Worm (Caenorhabditis elegans) whole organism, young adult: Measurements from ENCODE around the gene ZK899.3.

Experiments
- B0035.1 ChIP-seq: sonication (generic microtip); optimal IDR thresholded peaks from 2 replicates; lab custom pipeline; 2016; ENCODE audit warnings: missing genetic modification characterization, mild to moderate bottlenecking, missing compliant biosample characterization, missing genotype, missing genetic modification reagents
- B0261.1 ChIP-seq: sonication (generic microtip); optimal IDR thresholded peaks from 2 replicates; lab custom pipeline; 2016; ENCODE audit warnings: mild to moderate bottlenecking, missing genetic modification characterization, moderate library complexity, missing compliant biosample characterization
- F22D6.2 ChIP-seq: sonication (generic microtip); optimal IDR thresholded peaks from 2 replicates; lab custom pipeline; 2016; ENCODE audit warnings: mild to moderate bottlenecking, missing genetic modification characterization, missing compliant biosample characterization
- K11D2.4 ChIP-seq: fragments of 200-800 bp; sonication (Bioruptor generic); IDR thresholded peaks from 2 replicates; pipeline ENCODE4 v1.3.6; 2022; ENCODE audit warnings: missing genetic modification reagents, missing genetic modification characterization, missing compliant biosample characterization
- K12H6.12 ChIP-seq: fragments of 200-800 bp; sonication (Bioruptor generic); optimal IDR thresholded peaks from 2 replicates; lab custom pipeline; 2018; ENCODE audit warnings: mild to moderate bottlenecking, missing genetic modification characterization, missing compliant biosample characterization
- T07F8.4 ChIP-seq: sonication (generic microtip); optimal IDR thresholded peaks from 2 replicates; lab custom pipeline; 2016; ENCODE audit warnings: mild to moderate bottlenecking, missing genetic modification characterization, moderate library complexity, missing compliant biosample characterization
- Y53F4B.3 ChIP-seq: fragments of 200-800 bp; sonication (Bioruptor generic); IDR thresholded peaks from 2 replicates; pipeline ENCODE4 v1.3.6; 2022; ENCODE audit warnings: missing genetic modification reagents, missing genetic modification characterization, missing compliant biosample characterization
- Y67H2A.10 ChIP-seq: fragments of 200-800 bp; sonication (Bioruptor generic); conservative IDR thresholded peaks from 2 replicates; pipeline ENCODE4 v1.3.6; 2022; ENCODE audit warnings: missing genetic modification reagents, missing genetic modification characterization, missing compliant biosample characterization
- Y95B8A.8 ChIP-seq: fragments of 200-800 bp; sonication (Bioruptor generic); IDR thresholded peaks from 2 replicates; pipeline ENCODE4 v1.3.6; 2022; ENCODE audit warnings: missing genetic modification reagents, missing genetic modification characterization, missing compliant biosample characterization
- ZK185.1 ChIP-seq: sonication (generic microtip); optimal IDR thresholded peaks from 2 replicates; lab custom pipeline; 2016; ENCODE audit warnings: mild to moderate bottlenecking, missing genetic modification characterization, missing compliant biosample characterization; ENCODE audit not compliant: poor library complexity, severe bottlenecking
- akir-1 ChIP-seq: fragments of 200-800 bp; sonication (Bioruptor generic); optimal IDR thresholded peaks from 2 replicates; lab custom pipeline; 2018; ENCODE audit warnings: mild to moderate bottlenecking, missing genetic modification characterization, moderate library complexity, missing compliant biosample characterization
- ama-1 ChIP-seq, 3 experiments: fragments of 150-350 bp in 1 of 3; sonication (generic microtip) in 2 of 3; optimal IDR thresholded peaks; 2 replicates each; lab custom pipeline; 2014 to 2018; ENCODE audit warnings: missing biosample characterization in 2 of 3, missing genetic modification characterization in 2 of 3, missing genetic modification reagents in 2 of 3
- aptf-2 ChIP-seq: fragments of 200-800 bp; sonication (Bioruptor generic); conservative IDR thresholded peaks from 2 replicates; pipeline ENCODE4 v1.3.6; 2022; ENCODE audit warnings: missing genetic modification reagents, missing genetic modification characterization, missing compliant biosample characterization
- atf-7 ChIP-seq: sonication (generic microtip); optimal IDR thresholded peaks from 2 replicates; lab custom pipeline; 2017; ENCODE audit warnings: mild to moderate bottlenecking, missing genetic modification characterization, missing compliant biosample characterization
- athp-1 ChIP-seq: sonication (generic microtip); optimal IDR thresholded peaks from 2 replicates; lab custom pipeline; 2017; ENCODE audit warnings: mild to moderate bottlenecking, missing genetic modification characterization, missing compliant biosample characterization
- attf-5 ChIP-seq: fragments of 200-800 bp; sonication (Bioruptor generic); optimal IDR thresholded peaks from 2 replicates; lab custom pipeline; 2018; ENCODE audit warnings: mild to moderate bottlenecking, missing genetic modification characterization, missing compliant biosample characterization
- bed-1 ChIP-seq: fragments of 200-800 bp; sonication (Bioruptor generic); IDR thresholded peaks from 2 replicates; pipeline ENCODE4 v1.3.6; 2022; ENCODE audit warnings: missing genetic modification reagents, missing genetic modification characterization, missing compliant biosample characterization
- ccch-3 ChIP-seq: fragments of 200-800 bp; sonication (Bioruptor generic); optimal IDR thresholded peaks from 2 replicates; lab custom pipeline; 2018; ENCODE audit warnings: mild to moderate bottlenecking, missing genetic modification characterization, missing compliant biosample characterization
- ceh-100 ChIP-seq: fragments of 200-800 bp; sonication (Bioruptor generic); IDR thresholded peaks from 2 replicates; pipeline ENCODE4 v1.3.6; 2022; ENCODE audit warnings: missing genetic modification reagents, missing genetic modification characterization, missing compliant biosample characterization
- dpff-1 ChIP-seq: sonication (generic microtip); optimal IDR thresholded peaks from 2 replicates; lab custom pipeline; 2017; ENCODE audit warnings: mild to moderate bottlenecking, missing genetic modification characterization, missing compliant biosample characterization
- dpl-1 ChIP-seq: fragments of 150-350 bp; optimal IDR thresholded peaks from 2 replicates; lab custom pipeline; 2014; ENCODE audit warnings: missing biosample characterization, missing genetic modification reagents, missing genetic modification characterization
- efl-1 ChIP-seq: fragments of 150-350 bp; optimal IDR thresholded peaks from 2 replicates; lab custom pipeline; 2014; ENCODE audit warnings: missing biosample characterization, missing genetic modification reagents, missing genetic modification characterization
- egl-44 ChIP-seq: fragments of 200-800 bp; sonication (Bioruptor generic); IDR thresholded peaks from 2 replicates; pipeline ENCODE4 v1.3.6; 2022; ENCODE audit warnings: missing genetic modification reagents, missing genetic modification characterization, missing compliant biosample characterization
- egrh-3 ChIP-seq: fragments of 200-800 bp; sonication (Bioruptor generic); IDR thresholded peaks from 2 replicates; pipeline ENCODE4 v1.3.6; 2022; ENCODE audit warnings: missing genetic modification reagents, missing genetic modification characterization, missing compliant biosample characterization
- fkh-3 ChIP-seq: sonication (generic microtip); optimal IDR thresholded peaks from 2 replicates; lab custom pipeline; 2016; ENCODE audit warnings: mild to moderate bottlenecking, missing genetic modification characterization, missing compliant biosample characterization
- him-1 ChIP-seq: sonication (generic microtip); optimal IDR thresholded peaks from 2 replicates; lab custom pipeline; 2016; ENCODE audit warnings: missing genotype, missing genetic modification reagents, missing genetic modification characterization, missing compliant biosample characterization
- hmg-1.2 ChIP-seq: fragments of 200-800 bp; sonication (Bioruptor generic); IDR thresholded peaks from 2 replicates; pipeline ENCODE4 v1.3.6; 2022; ENCODE audit warnings: missing genetic modification reagents, missing genetic modification characterization, missing compliant biosample characterization
- hrde-1 ChIP-seq: sonication (generic microtip); optimal IDR thresholded peaks from 2 replicates; lab custom pipeline; 2016; ENCODE audit warnings: missing genetic modification characterization, mild to moderate bottlenecking, missing compliant biosample characterization, moderate library complexity, missing genotype, missing genetic modification reagents, borderline replicate concordance
- hsf-1 ChIP-seq: fragments of 200-800 bp; sonication (Bioruptor generic); IDR thresholded peaks from 2 replicates; pipeline ENCODE4 v1.3.6; 2022; ENCODE audit warnings: missing genetic modification reagents, missing genetic modification characterization, missing compliant biosample characterization
- let-526 ChIP-seq: fragments of 200-800 bp; sonication (Bioruptor generic); IDR thresholded peaks from 2 replicates; pipeline ENCODE4 v1.3.6; 2022; ENCODE audit warnings: missing genetic modification reagents, missing genetic modification characterization, missing compliant biosample characterization
- let-607 ChIP-seq, 2 experiments: fragments of 200-800 bp in 1 of 2; sonication (Bioruptor generic) in 1 of 2; sonication (generic microtip) in 1 of 2; optimal IDR thresholded peaks; 2 replicates each; lab custom pipeline; 2016 to 2018; ENCODE audit warnings: mild to moderate bottlenecking in 2 of 2, missing compliant biosample characterization in 2 of 2, missing genetic modification characterization in 2 of 2, moderate library complexity in 2 of 2, missing genotype in 1 of 2
- lin-40 ChIP-seq: sonication (generic microtip); optimal IDR thresholded peaks from 2 replicates; lab custom pipeline; 2016; ENCODE audit warnings: missing genetic modification characterization, mild to moderate bottlenecking, missing compliant biosample characterization, missing genotype, missing genetic modification reagents
- mel-28 ChIP-seq: sonication (generic microtip); optimal IDR thresholded peaks from 2 replicates; lab custom pipeline; 2016; ENCODE audit warnings: borderline replicate concordance, mild to moderate bottlenecking, missing genetic modification characterization, missing compliant biosample characterization
- nfya-1 ChIP-seq: sonication (generic microtip); optimal IDR thresholded peaks from 2 replicates; lab custom pipeline; 2017; ENCODE audit warnings: antibody characterized with exemption, missing compliant biosample characterization, missing genetic modification characterization, borderline replicate concordance; ENCODE audit not compliant: insufficient read depth
- nfya-2 ChIP-seq: fragments of 200-800 bp; sonication (Bioruptor generic); IDR thresholded peaks from 2 replicates; pipeline ENCODE4 v1.3.6; 2022; ENCODE audit warnings: missing genetic modification reagents, missing genetic modification characterization, missing compliant biosample characterization
- nhr-27 ChIP-seq: fragments of 200-800 bp; sonication (Bioruptor generic); optimal IDR thresholded peaks from 2 replicates; lab custom pipeline; 2018; ENCODE audit warnings: mild to moderate bottlenecking, missing genetic modification characterization, moderate library complexity, missing compliant biosample characterization
- sea-2 ChIP-seq: fragments of 200-800 bp; sonication (Bioruptor generic); IDR thresholded peaks from 2 replicates; pipeline ENCODE4 v1.3.6; 2022; ENCODE audit warnings: missing genetic modification characterization, missing compliant biosample characterization
- snpc-1.1 ChIP-seq: sonication (generic microtip); optimal IDR thresholded peaks from 2 replicates; lab custom pipeline; 2017; ENCODE audit warnings: missing genetic modification characterization, mild to moderate bottlenecking, missing compliant biosample characterization, antibody characterized with exemption, moderate library complexity, missing genotype, missing genetic modification reagents; ENCODE audit not compliant: insufficient read depth
- snpc-1.3 ChIP-seq: sonication (generic microtip); optimal IDR thresholded peaks from 2 replicates; lab custom pipeline; 2017; ENCODE audit warnings: missing genetic modification characterization, mild to moderate bottlenecking, missing compliant biosample characterization, antibody characterized with exemption, moderate library complexity, missing genotype, missing genetic modification reagents; ENCODE audit not compliant: insufficient read depth
- snpc-3.4 ChIP-seq: sonication (generic microtip); optimal IDR thresholded peaks from 2 replicates; lab custom pipeline; 2017; ENCODE audit warnings: missing genetic modification characterization, mild to moderate bottlenecking, missing compliant biosample characterization, antibody characterized with exemption, moderate library complexity, missing genotype, missing genetic modification reagents
- snpc-4 ChIP-seq, 5 experiments: fragments of 150-350 bp in 1 of 5; sonication (generic microtip) in 4 of 5; optimal IDR thresholded peaks; 2 replicates each; lab custom pipeline; 2014 to 2018; ENCODE audit warnings: missing genetic modification characterization in 5 of 5, missing biosample characterization in 3 of 5, antibody characterized with exemption in 2 of 5, mild to moderate bottlenecking in 2 of 5, missing compliant biosample characterization in 2 of 5, missing genotype in 2 of 5, moderate library complexity in 2 of 5, missing genetic modification reagents in 1 of 5
- sptf-2 ChIP-seq: fragments of 200-800 bp; sonication (Bioruptor generic); optimal IDR thresholded peaks from 2 replicates; lab custom pipeline; 2018; ENCODE audit warnings: mild to moderate bottlenecking, missing genetic modification characterization, missing compliant biosample characterization
- tbp1 ChIP-seq: fragments of 200-800 bp; sonication (Bioruptor generic); optimal IDR thresholded peaks from 2 replicates; lab custom pipeline; 2018; ENCODE audit warnings: mild to moderate bottlenecking, missing genetic modification characterization, missing compliant biosample characterization
- zim-3 ChIP-seq: sonication (generic microtip); optimal IDR thresholded peaks from 2 replicates; lab custom pipeline; 2017; ENCODE audit warnings: mild to moderate bottlenecking, missing genetic modification characterization, moderate library complexity, missing compliant biosample characterization
- ztf-25 ChIP-seq: fragments of 200-800 bp; sonication (Bioruptor generic); IDR thresholded peaks from 2 replicates; pipeline ENCODE4 v1.3.6; 2022; ENCODE audit warnings: missing genetic modification reagents, missing genetic modification characterization, missing compliant biosample characterization
- ztf-6 ChIP-seq: fragments of 200-800 bp; sonication (Bioruptor generic); IDR thresholded peaks from 2 replicates; pipeline ENCODE4 v1.3.6; 2022; ENCODE audit warnings: missing genetic modification reagents, missing genetic modification characterization, missing compliant biosample characterization

ZK899.3 gene

ce11 chrX:9465722-9466132 lies 12.8 kb downstream of the ZK899.3 start (continued):
- peak; percentile 86 for TF ChIP-seq hmg-1.2 (GFP tag; lab: Robert Waterston, UW)
- peak; percentile 67 for TF ChIP-seq snpc-4 (GFP tag; optimal IDR thresholded peaks at IDR 0.05; lab: Kevin White, UChicago)
- peak in 3 of 4 experiments; percentile 81 to 91 (median 83) for TF ChIP-seq snpc-4 (tag; optimal IDR thresholded peaks at IDR 0.05; lab: Kevin White, UChicago)
- TF ChIP-seq sptf-2 (GFP tag; lab: Kevin White, UChicago), result peak; percentile 70
- TF ChIP-seq hrde-1 (tag; lab: Kevin White, UChicago), result peak; percentile 30
- TF ChIP-seq dpff-1 (tag; lab: Kevin White, UChicago), result peak; percentile 93
- TF ChIP-seq aptf-2, result no peak
- TF ChIP-seq snpc-1.1, result no peak
- peak; percentile 97 for TF ChIP-seq K12H6.12 (tag; lab: Kevin White, UChicago)
- peak; percentile 69 to 94 for TF ChIP-seq let-607 (tag; optimal IDR thresholded peaks at IDR 0.05; lab: Kevin White, UChicago)
- TF ChIP-seq B0035.1 (tag; lab: Kevin White, UChicago), result peak; percentile 96
- peak; percentile 36; the same call in 1 of the 2 replicates for TF ChIP-seq Y67H2A.10 (GFP tag; lab: Robert Waterston, UW)
- TF ChIP-seq tbp1 (GFP tag; lab: Kevin White, UChicago), result peak; percentile 81
- TF ChIP-seq nhr-27 (tag; lab: Kevin White, UChicago), result peak; percentile 94
- TF ChIP-seq ceh-100 (GFP tag; lab: Robert Waterston, UW), result peak; percentile 77
- TF ChIP-seq snpc-1.3 (tag; lab: Kevin White, UChicago), result peak; percentile 17
- peak; percentile 49 for TF ChIP-seq snpc-3.4 (tag; lab: Kevin White, UChicago)
- peak; percentile 63 for TF ChIP-seq B0261.1 (tag; lab: Kevin White, UChicago)
- no peak for TF ChIP-seq nfya-1
- TF ChIP-seq ama-1 (optimal IDR thresholded peaks at IDR 0.05; lab: Kevin White, UChicago), result no peak
- peak in 1 of 2 experiments; percentile 60 for TF ChIP-seq ama-1 (GFP tag; optimal IDR thresholded peaks at IDR 0.05; lab: Kevin White, UChicago)
- TF ChIP-seq ZK185.1, result peak; percentile 98
- no peak for TF ChIP-seq zim-3 (tag; lab: Kevin White, UChicago)
- TF ChIP-seq T07F8.4 (tag; lab: Kevin White, UChicago), result peak; percentile 93
- TF ChIP-seq athp-1 (tag; lab: Kevin White, UChicago), result peak; percentile 11
- TF ChIP-seq efl-1 (GFP tag; lab: Kevin White, UChicago), result no peak
- no peak for TF ChIP-seq nfya-2 (GFP tag; lab: Robert Waterston, UW)
- peak; percentile 99 for TF ChIP-seq K11D2.4 (GFP tag; lab: Robert Waterston, UW)
- TF ChIP-seq dpl-1, result no peak
- TF ChIP-seq mel-28, result no peak
- peak; percentile 90 for TF ChIP-seq akir-1 (GFP tag; lab: Kevin White, UChicago)
- peak; percentile 70 for TF ChIP-seq attf-5 (GFP tag; lab: Kevin White, UChicago)
- peak; percentile 96 for TF ChIP-seq F22D6.2 (tag; lab: Kevin White, UChicago)
- no peak for TF ChIP-seq fkh-3 (tag; lab: Kevin White, UChicago)
- TF ChIP-seq lin-40 (tag; lab: Kevin White, UChicago), result peak; percentile 100
- TF ChIP-seq sea-2 (GFP tag; lab: Robert Waterston, UW), result no peak
- no peak for TF ChIP-seq bed-1 (GFP tag; lab: Robert Waterston, UW)
- TF ChIP-seq egl-44 (GFP tag; lab: Robert Waterston, UW), result peak; percentile 85
- TF ChIP-seq ccch-3 (GFP tag; lab: Kevin White, UChicago), result peak; percentile 94
- TF ChIP-seq hsf-1, result no peak
- peak; percentile 99 for TF ChIP-seq atf-7 (tag; lab: Kevin White, UChicago)
- TF ChIP-seq egrh-3 (GFP tag; lab: Robert Waterston, UW), result no peak
- peak; percentile 65; the same call in 1 of the 2 replicates for TF ChIP-seq ztf-6 (GFP tag; lab: Robert Waterston, UW)
- TF ChIP-seq ztf-25 (GFP tag; lab: Robert Waterston, UW), result no peak
- TF ChIP-seq him-1, result no peak
- TF ChIP-seq Y95B8A.8 (GFP tag; lab: Robert Waterston, UW), result peak; percentile 85
- TF ChIP-seq let-526, result peak; percentile 79; the same call in 1 of the 2 replicates
- no peak for TF ChIP-seq Y53F4B.3
